Worm (Caenorhabditis elegans) whole organism, young adult: ENCODE measurements around the gene syd-9.

Source experiments
- B0019.2 ChIP-seq: fragments of 200-800 bp; sonication (Bioruptor generic); conservative IDR thresholded peaks from 2 replicates; pipeline ENCODE4 v1.3.6; 2022; ENCODE audit warnings: missing genetic modification reagents, missing genetic modification characterization, missing compliant biosample characterization
- B0261.1 ChIP-seq: sonication (generic microtip); optimal IDR thresholded peaks from 2 replicates; lab custom pipeline; 2016; ENCODE audit warnings: mild to moderate bottlenecking, missing genetic modification characterization, moderate library complexity, missing compliant biosample characterization
- C17E4.6 ChIP-seq: fragments of 200-800 bp; sonication (Bioruptor generic); IDR thresholded peaks from 2 replicates; pipeline ENCODE4 v1.3.6; 2022; ENCODE audit warnings: missing genetic modification reagents, missing genetic modification characterization, missing compliant biosample characterization
- F49E8.2 ChIP-seq: sonication (generic microtip); optimal IDR thresholded peaks from 3 replicates; lab custom pipeline; 2017; ENCODE audit warnings: missing genetic modification characterization, mild to moderate bottlenecking, missing compliant biosample characterization, antibody characterized with exemption, moderate library complexity; ENCODE audit not compliant: insufficient read depth
- F55B11.4 ChIP-seq: sonication (generic microtip); optimal IDR thresholded peaks from 2 replicates; lab custom pipeline; 2016; ENCODE audit warnings: missing compliant biosample characterization, missing genetic modification characterization, borderline replicate concordance; ENCODE audit not compliant: insufficient read depth
- F57C9.4 ChIP-seq: sonication (generic microtip); optimal IDR thresholded peaks from 2 replicates; lab custom pipeline; 2017; ENCODE audit warnings: mild to moderate bottlenecking, missing genetic modification characterization, missing compliant biosample characterization
- K12H6.12 ChIP-seq: fragments of 200-800 bp; sonication (Bioruptor generic); optimal IDR thresholded peaks from 2 replicates; lab custom pipeline; 2018; ENCODE audit warnings: mild to moderate bottlenecking, missing genetic modification characterization, missing compliant biosample characterization
- T07F8.4 ChIP-seq: sonication (generic microtip); optimal IDR thresholded peaks from 2 replicates; lab custom pipeline; 2016; ENCODE audit warnings: mild to moderate bottlenecking, missing genetic modification characterization, moderate library complexity, missing compliant biosample characterization
- Y56A3A.18 ChIP-seq: fragments of 200-800 bp; sonication (Bioruptor generic); IDR thresholded peaks from 2 replicates; pipeline ENCODE4 v1.3.6; 2022; ENCODE audit warnings: missing genetic modification reagents, missing genetic modification characterization, missing compliant biosample characterization
- ZK185.1 ChIP-seq: sonication (generic microtip); optimal IDR thresholded peaks from 2 replicates; lab custom pipeline; 2016; ENCODE audit warnings: mild to moderate bottlenecking, missing genetic modification characterization, missing compliant biosample characterization; ENCODE audit not compliant: poor library complexity, severe bottlenecking
- ama-1 ChIP-seq, 3 experiments: fragments of 150-350 bp in 1 of 3; sonication (generic microtip) in 2 of 3; optimal IDR thresholded peaks; 2 replicates each; lab custom pipeline; 2014 to 2018; ENCODE audit warnings: missing biosample characterization in 2 of 3, missing genetic modification characterization in 2 of 3, missing genetic modification reagents in 2 of 3
- attf-6 ChIP-seq: fragments of 200-800 bp; sonication (Bioruptor generic); IDR thresholded peaks from 2 replicates; pipeline ENCODE4 v1.3.6; 2022; ENCODE audit warnings: missing genetic modification reagents, missing genetic modification characterization, missing compliant biosample characterization
- bed-2 ChIP-seq: fragments of 200-800 bp; sonication (Bioruptor generic); IDR thresholded peaks from 2 replicates; pipeline ENCODE4 v1.3.6; 2022; ENCODE audit warnings: missing genetic modification reagents, missing genetic modification characterization, missing compliant biosample characterization
- cebp-2 ChIP-seq: fragments of 200-800 bp; sonication (Bioruptor generic); IDR thresholded peaks from 2 replicates; pipeline ENCODE4 v1.3.6; 2022; ENCODE audit warnings: missing genetic modification characterization, missing compliant biosample characterization
- ceh-100 ChIP-seq: fragments of 200-800 bp; sonication (Bioruptor generic); IDR thresholded peaks from 2 replicates; pipeline ENCODE4 v1.3.6; 2022; ENCODE audit warnings: missing genetic modification reagents, missing genetic modification characterization, missing compliant biosample characterization
- die-1 ChIP-seq: sonication (generic microtip); optimal IDR thresholded peaks from 2 replicates; lab custom pipeline; 2016; ENCODE audit warnings: missing genotype, mild to moderate bottlenecking, missing genetic modification characterization, missing compliant biosample characterization
- dpff-1 ChIP-seq: sonication (generic microtip); optimal IDR thresholded peaks from 2 replicates; lab custom pipeline; 2017; ENCODE audit warnings: mild to moderate bottlenecking, missing genetic modification characterization, missing compliant biosample characterization
- gei-17 ChIP-seq: fragments of 200-800 bp; sonication (Bioruptor generic); optimal IDR thresholded peaks from 2 replicates; lab custom pipeline; 2018; ENCODE audit warnings: mild to moderate bottlenecking, missing genetic modification characterization, missing compliant biosample characterization
- him-1 ChIP-seq: sonication (generic microtip); optimal IDR thresholded peaks from 2 replicates; lab custom pipeline; 2016; ENCODE audit warnings: missing genotype, missing genetic modification reagents, missing genetic modification characterization, missing compliant biosample characterization
- hlh-26 ChIP-seq: fragments of 200-800 bp; sonication (Bioruptor generic); conservative IDR thresholded peaks from 2 replicates; pipeline ENCODE4 v1.3.6; 2022; ENCODE audit warnings: missing genetic modification reagents, missing genetic modification characterization, missing compliant biosample characterization
- hmg-1.2 ChIP-seq: fragments of 200-800 bp; sonication (Bioruptor generic); IDR thresholded peaks from 2 replicates; pipeline ENCODE4 v1.3.6; 2022; ENCODE audit warnings: missing genetic modification reagents, missing genetic modification characterization, missing compliant biosample characterization
- let-607 ChIP-seq, 2 experiments: fragments of 200-800 bp in 1 of 2; sonication (Bioruptor generic) in 1 of 2; sonication (generic microtip) in 1 of 2; optimal IDR thresholded peaks; 2 replicates each; lab custom pipeline; 2016 to 2018; ENCODE audit warnings: mild to moderate bottlenecking in 2 of 2, missing compliant biosample characterization in 2 of 2, missing genetic modification characterization in 2 of 2, moderate library complexity in 2 of 2, missing genotype in 1 of 2
- lin-26 ChIP-seq: fragments of 200-800 bp; sonication (Bioruptor generic); IDR thresholded peaks from 2 replicates; pipeline ENCODE4 v1.3.6; 2022; ENCODE audit warnings: missing genetic modification reagents, missing genetic modification characterization, missing compliant biosample characterization
- lin-35 ChIP-seq, 3 experiments: fragments of 150-350 bp in 2 of 3; sonication (generic microtip) in 1 of 3; optimal IDR thresholded peaks; 2 replicates each; lab custom pipeline; 2014 to 2018; ENCODE audit warnings: missing biosample characterization in 3 of 3, missing genetic modification characterization in 3 of 3, missing genetic modification reagents in 3 of 3
- lin-40 ChIP-seq: sonication (generic microtip); optimal IDR thresholded peaks from 2 replicates; lab custom pipeline; 2016; ENCODE audit warnings: missing genetic modification characterization, mild to moderate bottlenecking, missing compliant biosample characterization, missing genotype, missing genetic modification reagents
- lir-1 ChIP-seq: fragments of 200-800 bp; sonication (Bioruptor generic); conservative IDR thresholded peaks from 2 replicates; pipeline ENCODE4 v1.3.6; 2022; ENCODE audit warnings: missing genetic modification reagents, missing genetic modification characterization, missing compliant biosample characterization
- lsy-27 ChIP-seq: sonication (generic microtip); optimal IDR thresholded peaks from 2 replicates; lab custom pipeline; 2017; ENCODE audit warnings: missing genetic modification characterization, mild to moderate bottlenecking, missing compliant biosample characterization, antibody characterized with exemption, missing genotype, borderline replicate concordance; ENCODE audit not compliant: insufficient read depth
- mcd-1 ChIP-seq: fragments of 200-800 bp; sonication (Bioruptor generic); IDR thresholded peaks from 2 replicates; pipeline ENCODE4 v1.3.6; 2022; ENCODE audit warnings: missing genetic modification reagents, missing genetic modification characterization, missing compliant biosample characterization
- mxl-1 ChIP-seq: sonication (generic microtip); optimal IDR thresholded peaks from 2 replicates; lab custom pipeline; 2016; ENCODE audit warnings: missing genetic modification characterization, missing compliant biosample characterization
- nhr-120 ChIP-seq: fragments of 200-800 bp; sonication (Bioruptor generic); IDR thresholded peaks from 2 replicates; pipeline ENCODE4 v1.3.6; 2022; ENCODE audit warnings: missing genetic modification characterization, missing compliant biosample characterization
- nhr-90 ChIP-seq: sonication (generic microtip); optimal IDR thresholded peaks from 2 replicates; lab custom pipeline; 2016; ENCODE audit warnings: missing genotype, mild to moderate bottlenecking, missing genetic modification characterization, missing compliant biosample characterization
- rcor-1 ChIP-seq: fragments of 200-800 bp; sonication (Bioruptor generic); IDR thresholded peaks from 2 replicates; pipeline ENCODE4 v1.3.6; 2022; ENCODE audit warnings: missing genetic modification reagents, missing genetic modification characterization, missing compliant biosample characterization
- repo-1 ChIP-seq: sonication (generic microtip); optimal IDR thresholded peaks from 2 replicates; lab custom pipeline; 2017; ENCODE audit warnings: mild to moderate bottlenecking, missing genetic modification characterization, missing compliant biosample characterization
- rpc-1 ChIP-seq, 2 experiments: fragments of 150-350 bp in 1 of 2; sonication (generic microtip) in 1 of 2; optimal IDR thresholded peaks; 2 replicates each; lab custom pipeline; 2014 to 2018; ENCODE audit warnings: missing biosample characterization in 1 of 2, missing genetic modification characterization in 1 of 2, missing genetic modification reagents in 1 of 2, missing genotype in 1 of 2
- snpc-1.1 ChIP-seq: sonication (generic microtip); optimal IDR thresholded peaks from 2 replicates; lab custom pipeline; 2017; ENCODE audit warnings: missing genetic modification characterization, mild to moderate bottlenecking, missing compliant biosample characterization, antibody characterized with exemption, moderate library complexity, missing genotype, missing genetic modification reagents; ENCODE audit not compliant: insufficient read depth
- snpc-1.3 ChIP-seq: sonication (generic microtip); optimal IDR thresholded peaks from 2 replicates; lab custom pipeline; 2017; ENCODE audit warnings: missing genetic modification characterization, mild to moderate bottlenecking, missing compliant biosample characterization, antibody characterized with exemption, moderate library complexity, missing genotype, missing genetic modification reagents; ENCODE audit not compliant: insufficient read depth
- snpc-3.4 ChIP-seq: sonication (generic microtip); optimal IDR thresholded peaks from 2 replicates; lab custom pipeline; 2017; ENCODE audit warnings: missing genetic modification characterization, mild to moderate bottlenecking, missing compliant biosample characterization, antibody characterized with exemption, moderate library complexity, missing genotype, missing genetic modification reagents
- snpc-4 ChIP-seq, 5 experiments: fragments of 150-350 bp in 1 of 5; sonication (generic microtip) in 4 of 5; optimal IDR thresholded peaks; 2 replicates each; lab custom pipeline; 2014 to 2018; ENCODE audit warnings: missing genetic modification characterization in 5 of 5, missing biosample characterization in 3 of 5, antibody characterized with exemption in 2 of 5, mild to moderate bottlenecking in 2 of 5, missing compliant biosample characterization in 2 of 5, missing genotype in 2 of 5, moderate library complexity in 2 of 5, missing genetic modification reagents in 1 of 5
- sptf-2 ChIP-seq: fragments of 200-800 bp; sonication (Bioruptor generic); optimal IDR thresholded peaks from 2 replicates; lab custom pipeline; 2018; ENCODE audit warnings: mild to moderate bottlenecking, missing genetic modification characterization, missing compliant biosample characterization
- tbp1 ChIP-seq: fragments of 200-800 bp; sonication (Bioruptor generic); optimal IDR thresholded peaks from 2 replicates; lab custom pipeline; 2018; ENCODE audit warnings: mild to moderate bottlenecking, missing genetic modification characterization, missing compliant biosample characterization
- tbx-9 ChIP-seq: sonication (generic microtip); optimal IDR thresholded peaks from 2 replicates; lab custom pipeline; 2016; ENCODE audit warnings: borderline replicate concordance, missing genetic modification characterization, inconsistent platforms, missing compliant biosample characterization
- unc-130 ChIP-seq: sonication (generic microtip); optimal IDR thresholded peaks from 2 replicates; lab custom pipeline; 2016; ENCODE audit warnings: missing genetic modification reagents, missing genetic modification characterization, missing compliant biosample characterization
- ztf-25 ChIP-seq: fragments of 200-800 bp; sonication (Bioruptor generic); IDR thresholded peaks from 2 replicates; pipeline ENCODE4 v1.3.6; 2022; ENCODE audit warnings: missing genetic modification reagents, missing genetic modification characterization, missing compliant biosample characterization

Gene syd-9

DNA sequence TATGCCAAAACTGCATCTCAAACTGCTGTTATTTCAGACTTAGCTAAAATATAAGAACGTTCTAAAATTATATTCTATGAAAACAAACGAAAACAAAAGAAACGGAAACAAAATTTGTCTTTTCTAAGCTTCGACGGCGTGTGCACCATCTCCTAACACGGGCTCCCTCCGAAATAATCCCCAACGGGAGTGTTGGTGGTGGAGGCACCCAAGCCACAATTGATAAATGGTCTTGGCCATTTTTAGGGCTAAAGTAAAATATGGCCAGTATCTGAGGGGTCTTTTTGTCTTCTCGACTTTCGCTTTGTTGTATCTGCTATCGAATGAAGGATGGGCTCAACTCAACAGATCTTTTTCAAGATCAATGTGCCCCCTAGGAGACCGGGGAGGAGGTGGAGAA, 42.5 kb upstream of the syd-9 start:
- TF ChIP-seq nhr-120 (no peak), sptf-2 (GFP tag; lab: Kevin White, UChicago) (no peak)

DNA sequence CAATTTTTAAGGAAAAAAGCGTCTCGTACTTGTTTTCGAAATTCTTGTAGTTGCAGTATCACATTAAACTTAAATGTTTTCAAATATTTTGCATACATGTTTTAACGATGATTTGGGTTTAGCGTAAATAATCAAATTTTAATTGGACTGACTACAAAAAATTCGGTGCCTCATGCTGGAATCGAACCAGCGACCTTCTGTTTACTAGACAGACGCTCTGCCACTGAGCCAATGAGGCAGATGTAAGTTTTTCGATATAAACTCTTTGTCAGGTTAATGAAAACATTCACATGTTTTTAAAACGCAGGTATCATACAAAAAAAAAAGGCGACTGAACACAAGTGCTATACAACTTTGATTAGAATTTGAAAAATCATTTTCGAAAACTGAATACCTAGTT, 41.1 kb upstream of the syd-9 start:
- TF ChIP-seq snpc-3.4 (no peak), unc-130 (no peak), lsy-27 (no peak), bed-2 (no peak), mxl-1 (peak; percentile 2), cebp-2 (GFP tag; lab: Robert Waterston, UW) (no peak), mcd-1 (GFP tag; lab: Robert Waterston, UW) (no peak), F55B11.4 (no peak), him-1 (tag; lab: Kevin White, UChicago) (peak; percentile 77), nhr-90 (tag; lab: Kevin White, UChicago) (peak; percentile 55), hlh-26 (GFP tag; lab: Robert Waterston, UW) (no peak), snpc-1.3 (tag; lab: Kevin White, UChicago) (peak; percentile 54), B0261.1 (tag; lab: Kevin White, UChicago) (peak; percentile 70), lin-40 (tag; lab: Kevin White, UChicago) (no peak), tbp1 (GFP tag; lab: Kevin White, UChicago) (peak; percentile 87), repo-1 (tag; lab: Kevin White, UChicago) (no peak), F49E8.2 (tag; lab: Kevin White, UChicago) (peak; percentile 35), ama-1 (optimal IDR thresholded peaks at IDR 0.05; lab: Kevin White, UChicago) (no peak), ama-1 (GFP tag; optimal IDR thresholded peaks at IDR 0.05; lab: Kevin White, UChicago) (no peak), dpff-1 (tag; lab: Kevin White, UChicago) (no peak), lin-35 (GFP tag; optimal IDR thresholded peaks at IDR 0.05; lab: Kevin White, UChicago) (peak in 1 of 3 experiments; percentile 3), gei-17 (GFP tag; lab: Kevin White, UChicago) (no peak), snpc-1.1 (tag; lab: Kevin White, UChicago) (no peak), hmg-1.2 (GFP tag; lab: Robert Waterston, UW) (peak; percentile 32; the same call in 1 of the 2 replicates), tbx-9 (tag; lab: Kevin White, UChicago) (no peak), die-1 (peak; percentile 57), F57C9.4 (no peak), B0019.2 (GFP tag; lab: Robert Waterston, UW) (no peak), rcor-1 (GFP tag; lab: Robert Waterston, UW) (peak; percentile 41; the same call in 1 of the 2 replicates), lin-26 (peak; percentile 81), rpc-1 (optimal IDR thresholded peaks at IDR 0.05; lab: Kevin White, UChicago) (peak; percentile 83), rpc-1 (tag; optimal IDR thresholded peaks at IDR 0.05; lab: Kevin White, UChicago) (peak; percentile 95), attf-6 (0 out of 2 replicates have a peak, but pooled peaks have one; percentile 10), let-607 (tag; optimal IDR thresholded peaks at IDR 0.05; lab: Kevin White, UChicago) (peak in 1 of 2 experiments; percentile 11), ztf-25 (GFP tag; lab: Robert Waterston, UW) (0 out of 2 replicates have a peak, but pooled peaks have one; percentile 32), C17E4.6 (GFP tag; lab: Robert Waterston, UW) (no peak), snpc-4 (GFP tag; optimal IDR thresholded peaks at IDR 0.05; lab: Kevin White, UChicago) (peak; percentile 32), snpc-4 (tag; optimal IDR thresholded peaks at IDR 0.05; lab: Kevin White, UChicago) (peak in 1 of 4 experiments; percentile 68), lir-1 (GFP tag; lab: Robert Waterston, UW) (no peak), nhr-120 (no peak), Y56A3A.18 (GFP tag; lab: Robert Waterston, UW) (0 out of 2 replicates have a peak, but pooled peaks have one; percentile 48), K12H6.12 (tag; lab: Kevin White, UChicago) (no peak), ZK185.1 (tag; lab: Kevin White, UChicago) (peak; percentile 70), ceh-100 (GFP tag; lab: Robert Waterston, UW) (no peak), T07F8.4 (tag; lab: Kevin White, UChicago) (no peak)
